Fruit fly (Drosophila melanogaster): ENCODE data around the gene CG34281.

DNA sequence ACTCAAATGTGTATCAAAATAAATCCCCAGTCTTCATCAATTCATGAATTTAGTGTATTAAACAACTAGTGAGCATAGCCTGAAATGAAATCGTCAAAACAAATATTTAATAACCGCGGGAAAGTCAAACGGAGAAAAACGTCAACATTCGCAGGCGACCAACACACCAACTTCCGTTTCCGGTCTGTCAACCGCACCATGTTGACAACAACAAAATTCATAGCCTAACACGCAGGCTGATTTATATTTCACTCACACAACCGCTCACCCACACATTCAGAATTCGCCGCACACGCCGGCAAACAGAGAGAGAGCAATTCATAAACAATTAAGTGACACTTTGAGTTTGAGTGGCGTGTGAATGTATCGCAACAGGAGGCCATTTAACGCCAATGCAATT, 42.4 kb downstream of the CG34281 start:
- TF ChIP-seq Sin3A (optimal IDR thresholded peaks at IDR 0.05) (no peak), psq (optimal IDR thresholded peaks at IDR 0.05) (no peak), ttk (optimal IDR thresholded peaks at IDR 0.05) (no peak), h (optimal IDR thresholded peaks at IDR 0.05) (no peak), insv (optimal IDR thresholded peaks at IDR 0.05) (no peak), Myc (optimal IDR thresholded peaks at IDR 0.05) (no peak)

Measured in Kc167 (cell line).